Fruit fly (Drosophila melanogaster): ENCODE data around the gene Cnx14D.
A peak's percentile ranks its signal among the peaks of the same experiment; 100 is the strongest.

Cnx14D gene

DNA sequence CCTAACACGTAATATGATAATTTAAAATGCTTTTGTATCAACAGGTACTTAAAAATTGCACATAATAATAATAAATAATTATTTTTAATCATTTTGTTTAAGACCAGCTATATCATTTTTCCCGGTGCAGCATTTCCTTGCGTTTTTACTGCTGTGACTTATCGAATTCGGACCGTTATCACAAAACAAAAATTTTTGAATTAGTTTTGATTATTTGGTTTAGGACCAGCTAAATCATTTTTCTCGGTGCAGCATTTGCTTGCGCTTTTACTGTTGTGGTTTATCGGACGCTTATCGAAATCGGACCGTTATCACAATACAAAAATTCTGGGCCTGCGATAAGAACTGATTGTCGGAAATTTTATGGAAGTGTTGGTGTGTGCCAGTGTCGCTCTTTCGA, 27.4 kb upstream of the Cnx14D start (continued):
- peak; percentile 70 for TF ChIP-seq CG12942 (GFP tag; optimal IDR thresholded peaks at IDR 0.05)
- peak; percentile 86 for TF ChIP-seq caup (GFP tag; optimal IDR thresholded peaks at IDR 0.05; ENCODE audit: severe bottlenecking)
- peak; percentile 79 for TF ChIP-seq gsb-n (tag; optimal IDR thresholded peaks at IDR 0.05)
- TF ChIP-seq CG1529 (GFP tag; optimal IDR thresholded peaks at IDR 0.05): peak; percentile 81
- peak; percentile 73 for TF ChIP-seq CG1603 (tag; optimal IDR thresholded peaks at IDR 0.05)
- TF ChIP-seq CG12659 (GFP tag; optimal IDR thresholded peaks at IDR 0.05): peak; percentile 81
- no peak for TF ChIP-seq CG34224 (GFP tag; IDR thresholded peaks at IDR 0.05; ENCODE audit: partially characterized antibody)
- TF ChIP-seq CG13123 (GFP tag; optimal IDR thresholded peaks at IDR 0.05): peak; percentile 46
- peak; percentile 43 for TF ChIP-seq pum (GFP tag; optimal IDR thresholded peaks at IDR 0.05)
- peak; percentile 59; the same call in 3 of the 4 replicates for TF ChIP-seq Gug (GFP tag; IDR thresholded peaks at IDR 0.05)
- no peak for TF ChIP-seq Opbp (GFP tag; IDR thresholded peaks at IDR 0.05; ENCODE audit: partially characterized antibody)
- TF ChIP-seq bbx (GFP tag; IDR thresholded peaks at IDR 0.05; ENCODE audit: partially characterized antibody): no peak
- TF ChIP-seq CG9437 (GFP tag; optimal IDR thresholded peaks at IDR 0.05): peak; percentile 77
- peak; percentile 84 for TF ChIP-seq BtbVII (GFP tag; optimal IDR thresholded peaks at IDR 0.05)
- TF ChIP-seq cwo (GFP tag; optimal IDR thresholded peaks at IDR 0.05): peak; percentile 77
- TF ChIP-seq p53 (GFP tag; optimal IDR thresholded peaks at IDR 0.05): no peak
- TF ChIP-seq Gsc (GFP tag; IDR thresholded peaks at IDR 0.05): no peak
- peak; percentile 72 for TF ChIP-seq stc (GFP tag; IDR thresholded peaks at IDR 0.05)
- peak; percentile 91 for TF ChIP-seq sens (GFP tag)
- TF ChIP-seq crp (GFP tag; optimal IDR thresholded peaks at IDR 0.05): peak in 1 of 2 experiments; percentile 5
- TF ChIP-seq CG1792 (GFP tag; optimal IDR thresholded peaks at IDR 0.05): peak; percentile 55
- TF ChIP-seq CG10959 (GFP tag; IDR thresholded peaks at IDR 0.05): peak; percentile 52; the same call in 1 of the 2 replicates
- peak; percentile 71 to 89 for TF ChIP-seq bsh (GFP tag; optimal IDR thresholded peaks at IDR 0.05)
- peak; percentile 53 for TF ChIP-seq Usf (GFP tag; optimal IDR thresholded peaks at IDR 0.05)
- TF ChIP-seq Side (GFP tag; optimal IDR thresholded peaks at IDR 0.05): peak; percentile 32
- peak; percentile 69; the same call in 1 of the 2 replicates for TF ChIP-seq sim (GFP tag; IDR thresholded peaks at IDR 0.05)
- no peak for TF ChIP-seq CG17385 (GFP tag; optimal IDR thresholded peaks at IDR 0.05)
- no peak for TF ChIP-seq cad (GFP tag; optimal IDR thresholded peaks at IDR 0.05)
- peak; percentile 61 for TF ChIP-seq mam (GFP tag; optimal IDR thresholded peaks at IDR 0.05)

DNA sequence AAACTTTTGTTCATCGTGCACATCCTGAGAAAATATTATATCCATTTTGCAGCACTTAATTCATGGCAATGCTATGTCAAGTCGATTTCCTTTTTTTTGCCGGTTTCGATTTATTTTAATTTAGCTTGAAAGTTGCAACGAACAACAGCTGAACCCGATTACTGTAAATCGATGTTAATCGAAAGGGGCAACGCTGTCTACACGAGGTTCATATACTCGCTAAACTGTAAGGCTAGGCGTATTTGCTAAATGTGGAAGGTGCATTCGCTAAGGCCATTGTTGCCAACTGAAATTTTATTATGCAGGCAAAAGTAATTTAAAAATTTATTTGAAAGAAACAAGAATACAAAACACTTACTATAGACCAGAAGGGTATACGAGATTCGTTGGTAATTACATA, 22.2 kb upstream of the Cnx14D start, which contains the start of gene CG9902:
Gene CG9902, minus strand, starts transcription at position 131 of the 400 bp plus-strand sequence.
- peak; percentile 45 for TF ChIP-seq CG17186 (GFP tag; optimal IDR thresholded peaks at IDR 0.05)
- no peak for TF ChIP-seq CG6765 (GFP tag; optimal IDR thresholded peaks at IDR 0.05)
- no peak; the same call in 1 of the 2 replicates for TF ChIP-seq Adf1 (GFP tag; IDR thresholded peaks at IDR 0.05)
- no peak for TF ChIP-seq CG3407 (GFP tag; optimal IDR thresholded peaks at IDR 0.05)
- TF ChIP-seq Poxn (GFP tag; IDR thresholded peaks at IDR 0.05): no peak
- no peak for TF ChIP-seq Lpt (GFP tag; optimal IDR thresholded peaks at IDR 0.05)
- peak; percentile 76 for TF ChIP-seq CG7963 (GFP tag; IDR thresholded peaks at IDR 0.05; ENCODE audit: partially characterized antibody)
- TF ChIP-seq CG17612 (GFP tag; IDR thresholded peaks at IDR 0.05): no peak
- no peak for TF ChIP-seq CG17359 (tag; optimal IDR thresholded peaks at IDR 0.05)
- TF ChIP-seq Dad (GFP tag; optimal IDR thresholded peaks at IDR 0.05): peak; percentile 36
- TF ChIP-seq NK7.1 (GFP tag; optimal IDR thresholded peaks at IDR 0.05): no peak
- no peak for TF ChIP-seq Ravus (GFP tag; IDR thresholded peaks at IDR 0.05)
- TF ChIP-seq tna (GFP tag; IDR thresholded peaks at IDR 0.05; ENCODE audit: partially characterized antibody): peak; percentile 73
- peak; percentile 25 for TF ChIP-seq CG3163 (GFP tag; optimal IDR thresholded peaks at IDR 0.05)
- no peak for TF ChIP-seq ash1 (GFP tag; optimal IDR thresholded peaks at IDR 0.05)
- TF ChIP-seq CG12219 (GFP tag; optimal IDR thresholded peaks at IDR 0.05): no peak
- TF ChIP-seq p53 (GFP tag; optimal IDR thresholded peaks at IDR 0.05): peak; percentile 21
- TF ChIP-seq hb (GFP tag; IDR thresholded peaks at IDR 0.05; ENCODE audit: partially characterized antibody): peak; percentile 76
- no peak for TF ChIP-seq Ssrp (tag; optimal IDR thresholded peaks at IDR 0.05)
- TF ChIP-seq HmgZ (tag; optimal IDR thresholded peaks at IDR 0.05): peak; percentile 86
- peak; percentile 75 for TF ChIP-seq CG14710 (tag; optimal IDR thresholded peaks at IDR 0.05)
- no peak for TF ChIP-seq CG12071 (GFP tag; optimal IDR thresholded peaks at IDR 0.05)
- no peak for TF ChIP-seq Ada2b (GFP tag; IDR thresholded peaks at IDR 0.05)
